Worm (Caenorhabditis elegans): Measurements from ENCODE around the gene cnb-1.

Gene cnb-1

DNA sequence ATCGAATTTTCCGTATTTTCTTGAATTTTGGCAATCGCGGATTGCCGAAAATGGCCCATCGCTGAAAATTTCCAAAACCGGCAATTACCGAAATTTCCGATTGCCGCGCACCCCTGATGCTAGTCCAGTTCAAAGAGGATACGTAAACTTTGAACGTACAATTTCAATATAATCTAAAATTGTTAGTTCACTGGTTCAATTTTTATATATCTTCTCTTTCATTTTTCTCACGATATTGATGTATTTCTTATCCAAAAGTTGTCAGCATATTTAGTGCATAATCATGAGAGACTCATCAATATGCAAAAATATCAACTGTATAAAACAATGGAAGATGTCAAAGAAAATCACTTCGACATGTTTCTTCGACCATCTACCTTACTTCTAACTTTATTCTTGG, 23.1 kb downstream of the cnb-1 start, which contains the start of gene nas-17:
Gene nas-17 (plus strand): TSS at position 301 of the 400 bp plus-strand sequence.
- no peak for TF ChIP-seq flt-1 (GFP tag; IDR thresholded peaks at IDR 0.05)
- no peak for TF ChIP-seq ztf-29 (GFP tag; IDR thresholded peaks at IDR 0.05)
- no peak for TF ChIP-seq ref-1 (GFP tag; conservative IDR thresholded peaks at IDR 0.05)
- no peak for TF ChIP-seq ztf-23 (GFP tag; IDR thresholded peaks at IDR 0.05)
- TF ChIP-seq T22C8.4 (GFP tag; IDR thresholded peaks at IDR 0.05): no peak
- no peak for TF ChIP-seq med-1 (GFP tag; optimal IDR thresholded peaks at IDR 0.05; ENCODE audit: insufficient read depth)
- no peak for TF ChIP-seq cog-1 (tag; optimal IDR thresholded peaks at IDR 0.05)

DNA sequence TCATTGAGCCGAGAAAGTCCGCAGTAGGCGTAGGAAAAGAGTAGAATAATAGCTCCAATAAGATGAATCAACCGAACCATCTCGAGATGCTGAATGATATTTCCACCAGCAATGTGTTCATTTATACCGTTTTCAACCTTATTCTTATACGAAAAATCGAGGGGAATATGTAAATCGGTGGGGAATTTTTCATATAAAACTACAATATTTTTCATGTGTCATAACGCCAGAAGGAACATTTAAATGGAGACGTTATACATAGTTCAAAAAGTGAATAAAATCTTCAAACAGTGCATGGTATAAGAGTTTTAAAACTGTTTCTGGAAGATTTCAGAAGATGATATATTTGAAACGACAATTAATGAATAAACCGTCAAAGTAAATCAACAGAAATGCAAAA, 27.1 kb downstream of the cnb-1 start, which contains the start of gene nas-19:
Gene nas-19 (minus strand): TSS at position 101 of the 400 bp plus-strand sequence.
- TF ChIP-seq flt-1 (GFP tag; IDR thresholded peaks at IDR 0.05): no peak
- TF ChIP-seq ref-1 (GFP tag; conservative IDR thresholded peaks at IDR 0.05): no peak
- no peak for TF ChIP-seq ztf-29 (GFP tag; IDR thresholded peaks at IDR 0.05)
- no peak for TF ChIP-seq klf-2 (GFP tag; conservative IDR thresholded peaks at IDR 0.05)

DNA sequence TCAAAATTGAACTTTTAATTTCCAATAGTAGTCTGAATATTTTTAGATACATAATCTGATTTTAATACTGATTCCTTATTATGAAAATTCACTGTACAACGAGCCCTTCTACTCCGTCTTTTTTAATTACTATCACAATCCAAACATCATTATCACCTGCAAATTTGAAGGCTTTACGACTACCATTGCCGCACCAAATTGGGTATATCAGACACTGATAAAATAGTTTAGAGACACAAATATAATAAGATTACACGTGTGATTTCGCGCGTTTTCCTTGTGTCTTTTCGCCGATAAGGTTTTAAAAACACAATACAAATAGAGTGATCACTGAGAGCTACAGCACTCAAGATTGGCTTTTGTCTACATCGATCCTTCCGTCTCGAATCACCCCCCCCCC, 27.5 kb downstream of the cnb-1 start:
- TF ChIP-seq cog-1 (tag; optimal IDR thresholded peaks at IDR 0.05) (no peak), flt-1 (GFP tag; IDR thresholded peaks at IDR 0.05) (no peak), ref-1 (GFP tag; conservative IDR thresholded peaks at IDR 0.05) (no peak), klf-2 (GFP tag; conservative IDR thresholded peaks at IDR 0.05) (no peak), med-1 (GFP tag; optimal IDR thresholded peaks at IDR 0.05; ENCODE audit: insufficient read depth) (no peak), T22C8.4 (GFP tag; IDR thresholded peaks at IDR 0.05) (no peak), ztf-23 (GFP tag; IDR thresholded peaks at IDR 0.05) (no peak), tab-1 (GFP tag; IDR thresholded peaks at IDR 0.05) (no peak), ztf-29 (GFP tag; IDR thresholded peaks at IDR 0.05) (no peak)

DNA sequence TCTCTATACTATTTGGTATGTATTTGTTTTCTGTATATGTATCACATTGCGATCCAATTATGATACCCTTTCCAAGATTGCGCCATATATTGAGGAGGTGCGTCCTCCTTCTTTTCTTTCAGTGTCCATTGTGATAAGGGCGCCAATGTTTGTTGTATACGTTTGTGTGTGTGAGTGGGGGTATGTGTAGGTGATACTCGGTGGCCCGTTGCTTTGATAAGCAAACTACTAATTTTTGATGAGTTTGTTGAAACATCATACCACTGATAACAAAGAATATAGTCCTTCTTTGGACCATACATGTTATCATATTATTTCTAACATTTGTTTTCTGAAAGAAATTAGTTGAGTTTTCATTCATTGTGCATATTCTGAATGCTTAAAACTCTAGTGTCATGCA, 28.2 kb downstream of the cnb-1 start:
- TF ChIP-seq ref-1 (GFP tag; conservative IDR thresholded peaks at IDR 0.05) (no peak), T22C8.4 (GFP tag; IDR thresholded peaks at IDR 0.05) (no peak), med-1 (GFP tag; optimal IDR thresholded peaks at IDR 0.05; ENCODE audit: insufficient read depth) (no peak), klf-2 (GFP tag; conservative IDR thresholded peaks at IDR 0.05) (no peak), cog-1 (tag; optimal IDR thresholded peaks at IDR 0.05) (no peak)

DNA sequence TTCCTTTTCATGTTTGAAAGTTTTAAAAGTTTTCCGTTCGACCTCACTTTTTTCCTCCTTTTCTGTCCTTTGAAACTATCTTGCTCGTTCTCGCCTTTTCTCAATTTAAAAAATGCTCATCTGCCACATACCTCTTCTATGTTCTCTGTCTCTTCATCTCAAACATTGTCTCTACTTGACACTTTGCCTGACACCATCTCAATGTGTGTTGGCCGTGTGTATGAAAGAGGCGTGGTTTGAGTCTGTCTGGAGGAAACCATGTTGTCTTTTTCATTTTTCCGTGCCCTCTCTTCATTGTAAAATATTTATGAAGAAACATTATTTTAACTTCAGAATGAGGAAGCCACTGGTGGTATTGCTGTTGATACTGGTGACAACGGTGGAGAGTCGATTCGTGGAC, 31.7 kb downstream of the cnb-1 start, which contains the start of gene K03B8.6:
Gene K03B8.6 (plus strand): TSS at position 334 of the 400 bp plus-strand sequence.
- TF ChIP-seq tab-1 (GFP tag; IDR thresholded peaks at IDR 0.05) (no peak), cog-1 (tag; optimal IDR thresholded peaks at IDR 0.05) (no peak), ref-1 (GFP tag; conservative IDR thresholded peaks at IDR 0.05) (no peak), ztf-23 (GFP tag; IDR thresholded peaks at IDR 0.05) (no peak), flt-1 (GFP tag; IDR thresholded peaks at IDR 0.05) (no peak), T22C8.4 (GFP tag; IDR thresholded peaks at IDR 0.05) (no peak), ztf-29 (GFP tag; IDR thresholded peaks at IDR 0.05) (no peak), klf-2 (GFP tag; conservative IDR thresholded peaks at IDR 0.05) (no peak), med-1 (GFP tag; optimal IDR thresholded peaks at IDR 0.05; ENCODE audit: insufficient read depth) (no peak)

DNA sequence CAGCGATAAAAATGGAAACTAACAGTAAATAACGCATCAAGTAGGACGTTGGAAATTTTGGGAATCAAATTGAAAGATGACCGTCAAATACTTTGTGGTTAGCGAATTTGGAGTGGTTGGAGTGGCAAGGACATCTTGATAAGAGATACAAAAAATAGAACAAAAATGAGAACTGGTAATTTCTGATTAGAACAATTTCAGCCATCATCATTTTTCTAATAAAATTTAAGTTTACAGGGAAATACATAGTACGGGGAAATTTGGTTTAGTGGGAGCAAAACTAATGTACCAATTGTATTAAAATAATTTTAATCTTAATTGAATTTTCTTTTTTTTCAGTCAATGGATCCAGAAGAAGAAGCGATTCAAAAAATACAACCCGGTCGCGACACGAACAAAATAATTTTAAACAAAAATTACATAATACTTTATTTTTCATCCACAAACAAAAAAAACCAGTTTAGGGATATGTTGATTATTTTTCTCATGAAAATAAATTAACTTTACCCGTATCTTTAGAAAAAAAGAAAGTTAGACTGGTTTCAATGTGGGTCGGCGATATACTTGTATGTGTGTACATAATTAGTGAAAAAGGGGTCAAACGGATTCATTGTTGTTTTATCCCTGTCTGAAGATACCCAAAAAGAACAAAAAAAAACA, 35.5 kb downstream of the cnb-1 start, which contains the start of the genes K03B8.8 and grl-3:
Gene K03B8.8 (minus strand): TSS at position 101 of the 660 bp plus-strand sequence.
Gene grl-3 (plus strand): TSS at position 610 of the 660 bp plus-strand sequence.
- TF ChIP-seq T22C8.4 (GFP tag; IDR thresholded peaks at IDR 0.05) (no peak), ref-1 (GFP tag; conservative IDR thresholded peaks at IDR 0.05) (no peak), ztf-23 (GFP tag; IDR thresholded peaks at IDR 0.05) (no peak), cog-1 (tag; optimal IDR thresholded peaks at IDR 0.05) (no peak), ztf-29 (GFP tag; IDR thresholded peaks at IDR 0.05) (no peak), med-1 (GFP tag; optimal IDR thresholded peaks at IDR 0.05; ENCODE audit: insufficient read depth) (no peak), klf-2 (GFP tag; conservative IDR thresholded peaks at IDR 0.05) (no peak), flt-1 (GFP tag; IDR thresholded peaks at IDR 0.05) (no peak), tab-1 (GFP tag; IDR thresholded peaks at IDR 0.05) (no peak)

DNA sequence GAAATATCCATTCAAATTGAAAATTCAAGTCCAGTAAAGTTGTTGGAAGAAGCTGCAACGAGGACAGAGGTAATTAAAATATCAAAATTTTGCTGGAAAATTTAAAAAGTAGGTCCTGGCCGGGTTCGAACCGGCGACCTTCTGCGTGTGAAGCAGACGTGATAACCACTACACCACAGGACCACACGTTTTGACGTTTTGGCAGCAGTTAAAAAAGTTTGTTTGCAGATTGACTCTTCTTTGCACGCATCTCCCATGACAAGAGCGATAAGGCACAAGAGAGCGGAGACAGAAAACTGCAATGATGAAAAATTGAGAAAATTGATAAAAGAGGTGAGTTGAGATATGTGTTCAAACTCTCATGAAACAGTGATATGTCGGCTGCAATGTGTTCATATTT, 36.6 kb downstream of the cnb-1 start:
- TF ChIP-seq tab-1 (GFP tag; IDR thresholded peaks at IDR 0.05) (no peak), ztf-29 (GFP tag; IDR thresholded peaks at IDR 0.05) (no peak), ref-1 (GFP tag; conservative IDR thresholded peaks at IDR 0.05) (0 out of 2 replicates have a peak, but pooled peaks have one; percentile 32), cog-1 (tag; optimal IDR thresholded peaks at IDR 0.05) (no peak), klf-2 (GFP tag; conservative IDR thresholded peaks at IDR 0.05) (no peak), T22C8.4 (GFP tag; IDR thresholded peaks at IDR 0.05) (no peak), ztf-23 (GFP tag; IDR thresholded peaks at IDR 0.05) (0 out of 2 replicates have a peak, but pooled peaks have one; percentile 20), med-1 (GFP tag; optimal IDR thresholded peaks at IDR 0.05; ENCODE audit: insufficient read depth) (no peak), flt-1 (GFP tag; IDR thresholded peaks at IDR 0.05) (no peak)

DNA sequence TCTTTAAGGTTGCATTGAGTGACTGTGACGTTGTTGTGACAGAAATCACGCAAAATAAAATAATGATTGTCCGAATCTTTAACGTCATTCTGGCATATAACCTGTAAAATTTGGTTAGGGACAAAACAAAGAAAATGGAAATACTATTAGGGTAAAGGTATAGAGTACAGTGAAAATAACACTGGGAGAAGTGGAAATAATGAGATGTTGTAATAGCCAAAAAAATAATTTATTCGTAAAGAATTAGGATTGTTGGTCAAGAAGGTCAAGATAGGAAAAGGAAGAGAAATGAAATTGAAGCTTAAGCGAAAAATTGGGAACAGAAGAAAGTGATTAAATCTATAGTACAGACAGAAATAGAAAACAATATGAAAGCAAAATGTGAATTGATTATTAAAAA, 39.5 kb downstream of the cnb-1 start, which contains the start of gene deg-3:
Gene deg-3 (minus strand): TSS at position 101 of the 400 bp plus-strand sequence.
- TF ChIP-seq flt-1 (GFP tag; IDR thresholded peaks at IDR 0.05) (no peak), ztf-23 (GFP tag; IDR thresholded peaks at IDR 0.05) (no peak), T22C8.4 (GFP tag; IDR thresholded peaks at IDR 0.05) (no peak), ref-1 (GFP tag; conservative IDR thresholded peaks at IDR 0.05) (no peak), klf-2 (GFP tag; conservative IDR thresholded peaks at IDR 0.05) (no peak), ztf-29 (GFP tag; IDR thresholded peaks at IDR 0.05) (no peak), cog-1 (tag; optimal IDR thresholded peaks at IDR 0.05) (no peak), tab-1 (GFP tag; IDR thresholded peaks at IDR 0.05) (no peak), med-1 (GFP tag; optimal IDR thresholded peaks at IDR 0.05; ENCODE audit: insufficient read depth) (no peak)

DNA sequence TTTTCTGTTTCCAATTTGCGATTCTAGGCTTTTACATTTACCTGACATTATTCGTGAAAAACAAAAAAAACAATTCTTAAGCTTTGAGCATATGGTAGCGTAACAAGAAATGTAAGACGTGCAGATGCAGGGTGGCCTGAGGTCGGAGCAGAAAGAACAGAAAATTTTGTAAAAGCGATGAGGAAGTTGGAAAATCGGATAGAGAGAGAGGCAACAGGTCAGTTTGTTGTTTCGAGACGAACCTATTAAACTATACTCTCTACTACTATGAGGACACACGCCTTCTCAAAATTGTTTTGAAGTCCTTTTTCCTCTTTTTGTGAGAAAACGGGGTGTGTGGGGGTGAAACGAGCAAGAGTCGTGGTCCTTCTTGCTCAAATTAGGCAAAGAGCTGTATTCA, 46.1 kb downstream of the cnb-1 start, which contains the start of gene des-2:
Gene des-2 (minus strand): TSS at position 101 of the 400 bp plus-strand sequence.
- no peak for TF ChIP-seq ztf-23 (GFP tag; IDR thresholded peaks at IDR 0.05)
- TF ChIP-seq T22C8.4 (GFP tag; IDR thresholded peaks at IDR 0.05): no peak
- no peak for TF ChIP-seq cog-1 (tag; optimal IDR thresholded peaks at IDR 0.05)
- no peak for TF ChIP-seq ref-1 (GFP tag; conservative IDR thresholded peaks at IDR 0.05)

DNA sequence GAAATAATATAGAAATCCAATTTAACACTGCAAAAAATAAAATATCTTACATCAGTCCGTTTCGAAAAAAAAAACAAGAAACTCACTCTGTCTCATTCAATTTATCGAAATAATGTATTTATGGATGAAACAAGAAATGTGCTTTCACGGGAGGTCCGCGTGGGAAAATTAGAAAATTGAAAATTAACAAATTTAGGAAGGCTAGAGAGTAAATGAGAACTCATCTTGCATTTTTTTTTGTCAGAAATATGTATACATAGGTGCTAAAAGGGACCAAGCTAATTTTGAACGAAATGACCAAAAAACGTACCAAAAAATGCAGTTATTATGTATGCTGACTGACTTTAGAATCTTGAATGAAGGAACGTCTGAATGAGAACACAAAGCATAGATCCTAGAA, 49.0 kb downstream of the cnb-1 start, which contains the start of gene T26H10.2:
Gene T26H10.2 (minus strand): TSS at position 101 of the 400 bp plus-strand sequence.
- no peak for TF ChIP-seq ref-1 (GFP tag; conservative IDR thresholded peaks at IDR 0.05)
- no peak for TF ChIP-seq flt-1 (GFP tag; IDR thresholded peaks at IDR 0.05)
- no peak for TF ChIP-seq klf-2 (GFP tag; conservative IDR thresholded peaks at IDR 0.05)
- TF ChIP-seq med-1 (GFP tag; optimal IDR thresholded peaks at IDR 0.05; ENCODE audit: insufficient read depth): no peak
- TF ChIP-seq ztf-29 (GFP tag; IDR thresholded peaks at IDR 0.05): no peak
- TF ChIP-seq tab-1 (GFP tag; IDR thresholded peaks at IDR 0.05): no peak

All from whole organism, midembryonic.